Worm (Caenorhabditis elegans): ENCODE data around the gene Y22D7AL.11.

ce11 chrIII:1583529-1583928, 50.6 kb downstream of the Y22D7AL.11 start:
- TF ChIP-seq med-1 (GFP tag; optimal IDR thresholded peaks at IDR 0.05; ENCODE audit: insufficient read depth) (no peak), flt-1 (GFP tag; IDR thresholded peaks at IDR 0.05) (no peak), klf-2 (GFP tag; conservative IDR thresholded peaks at IDR 0.05) (no peak), tab-1 (GFP tag; IDR thresholded peaks at IDR 0.05) (no peak)

Data from whole organism, midembryonic.